Worm (Caenorhabditis elegans) whole organism, mixed stage, embryonic: ENCODE data around the gene srw-53.

Experiments used
- M03D4.4 ChIP-seq: sonication (generic microtip); optimal IDR thresholded peaks from 2 replicates; lab custom pipeline; 2017; ENCODE audit warnings: mild to moderate bottlenecking, missing genetic modification characterization, missing compliant biosample characterization
- bed-3 ChIP-seq: fragments of 200-800 bp; sonication (Bioruptor generic); optimal IDR thresholded peaks from 3 replicates; lab custom pipeline; 2018; ENCODE audit warnings: mild to moderate bottlenecking, missing genetic modification characterization, moderate library complexity, missing compliant biosample characterization
- ces-1 ChIP-seq: fragments of 150-350 bp; optimal IDR thresholded peaks from 2 replicates; lab custom pipeline; 2014; ENCODE audit warnings: missing biosample characterization, missing genetic modification reagents, missing genetic modification characterization
- lin-13 ChIP-seq: fragments of 150-350 bp; optimal IDR thresholded peaks from 2 replicates; lab custom pipeline; 2014; ENCODE audit warnings: missing biosample characterization, missing genetic modification characterization
- mab-5 ChIP-seq: fragments of 150-350 bp; optimal IDR thresholded peaks from 2 replicates; lab custom pipeline; 2014; ENCODE audit warnings: missing biosample characterization, missing genetic modification characterization
- mep-1 ChIP-seq: fragments of 150-350 bp; optimal IDR thresholded peaks from 2 replicates; lab custom pipeline; 2017; ENCODE audit warnings: missing biosample characterization, missing genetic modification reagents, missing genetic modification characterization, inconsistent platforms
- nhr-12 ChIP-seq: fragments of 150-350 bp; optimal IDR thresholded peaks from 2 replicates; lab custom pipeline; 2014; ENCODE audit warnings: missing biosample characterization, missing genetic modification characterization
- nhr-237 ChIP-seq: fragments of 150-350 bp; optimal IDR thresholded peaks from 2 replicates; lab custom pipeline; 2014; ENCODE audit warnings: missing biosample characterization, missing genetic modification characterization
- pha-4 ChIP-seq: fragments of 150-350 bp; optimal IDR thresholded peaks from 2 replicates; lab custom pipeline; 2018; ENCODE audit warnings: missing biosample characterization, missing genetic modification reagents, missing genetic modification characterization
- snpc-4 ChIP-seq: fragments of 150-350 bp; optimal IDR thresholded peaks from 2 replicates; lab custom pipeline; 2014; ENCODE audit warnings: missing biosample characterization, missing genetic modification characterization
- sptf-1 ChIP-seq: sonication (generic microtip); optimal IDR thresholded peaks from 2 replicates; lab custom pipeline; 2017; ENCODE audit warnings: mild to moderate bottlenecking, missing genetic modification characterization, moderate library complexity, missing compliant biosample characterization
- unc-62 ChIP-seq: fragments of 150-350 bp; optimal IDR thresholded peaks from 2 replicates; lab custom pipeline; 2014; ENCODE audit warnings: missing biosample characterization, missing genetic modification reagents, missing genetic modification characterization
- zip-8 ChIP-seq: fragments of 150-350 bp; optimal IDR thresholded peaks from 2 replicates; lab custom pipeline; 2014; ENCODE audit warnings: missing biosample characterization, missing genetic modification characterization

DNA sequence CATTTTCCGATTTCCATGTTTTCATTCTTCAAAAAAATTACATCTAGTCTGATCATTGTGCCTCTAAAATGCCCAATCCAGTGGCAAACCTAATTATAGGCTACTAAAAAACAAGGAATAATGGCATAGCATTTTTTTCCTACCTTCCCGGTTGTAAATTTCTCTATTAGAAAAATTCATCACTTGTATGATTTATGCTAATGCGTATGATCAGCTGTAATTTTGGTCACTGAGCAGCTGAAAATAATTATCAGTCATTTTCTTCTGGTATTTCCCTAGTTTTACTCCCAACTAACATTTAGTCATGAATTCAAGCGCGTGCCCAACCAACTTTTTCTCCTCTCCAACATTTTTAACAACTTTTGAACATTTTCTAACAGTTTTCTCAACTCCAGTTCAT, 12.3 kb downstream of the srw-53 start, which contains the start of gene srh-186:
- no peak for TF ChIP-seq snpc-4 (tag; lab: Kevin White, UChicago)
- no peak for TF ChIP-seq pha-4
- no peak for TF ChIP-seq zip-8
- TF ChIP-seq M03D4.4 (tag; lab: Kevin White, UChicago), result no peak
- no peak for TF ChIP-seq mep-1
- TF ChIP-seq bed-3 (GFP tag; lab: Kevin White, UChicago), result no peak
- TF ChIP-seq unc-62, result no peak
- TF ChIP-seq lin-13, result no peak
- no peak for TF ChIP-seq nhr-12 (tag; lab: Kevin White, UChicago)
- no peak for TF ChIP-seq nhr-237 (tag; lab: Kevin White, UChicago)
- no peak for TF ChIP-seq sptf-1
- TF ChIP-seq ces-1 (GFP tag; lab: Kevin White, UChicago), result no peak
- TF ChIP-seq mab-5, result no peak
